Fruit fly (Drosophila melanogaster) whole organism, embryonic: ENCODE measurements around the gene CG8668.

ENCODE experiments used
- Adf1 ChIP-seq: fragments of 200-800 bp; sonication (Bioruptor generic); IDR thresholded peaks from 2 replicates; pipeline ENCODE4 v1.3.6; 2022; ENCODE audit warnings: missing biosample characterization, missing genetic modification characterization
- Atf3 ChIP-seq: fragments of 200-800 bp; sonication (Bioruptor generic); optimal IDR thresholded peaks from 3 replicates; lab custom pipeline; 2016; ENCODE audit warnings: missing biosample characterization, missing genetic modification characterization
- BtbVII ChIP-seq: fragments of 200-800 bp; sonication (Bioruptor generic); optimal IDR thresholded peaks from 3 replicates; lab custom pipeline; 2017; ENCODE audit warnings: missing biosample characterization, mild to moderate bottlenecking, missing genetic modification characterization
- CG12155 ChIP-seq: fragments of 200-800 bp; sonication (Bioruptor generic); optimal IDR thresholded peaks from 3 replicates; lab custom pipeline; 2016; ENCODE audit warnings: missing biosample characterization, missing genetic modification characterization
- CG12769 ChIP-seq: fragments of 200-800 bp; sonication (Bioruptor generic); optimal IDR thresholded peaks from 2 replicates; lab custom pipeline; 2019; ENCODE audit warnings: missing biosample characterization, mild to moderate bottlenecking, missing genetic modification characterization, moderate library complexity
- CG13424 ChIP-seq: fragments of 200-800 bp; sonication (Bioruptor generic); optimal IDR thresholded peaks from 2 replicates; lab custom pipeline; 2019; ENCODE audit warnings: missing biosample characterization, mild to moderate bottlenecking, missing genetic modification characterization, moderate library complexity
- CG13894 ChIP-seq: fragments of 200-800 bp; sonication (Bioruptor generic); optimal IDR thresholded peaks from 3 replicates; lab custom pipeline; 2018; ENCODE audit warnings: missing biosample characterization, mild to moderate bottlenecking, missing genetic modification characterization, moderate library complexity
- CG14667 ChIP-seq: fragments of 200-800 bp; sonication (Bioruptor generic); IDR thresholded peaks from 2 replicates; pipeline ENCODE4 v1.3.6; 2022; ENCODE audit warnings: missing biosample characterization, missing genetic modification characterization
- CG17186 ChIP-seq: fragments of 200-800 bp; sonication (Bioruptor generic); optimal IDR thresholded peaks from 3 replicates; lab custom pipeline; 2017; ENCODE audit warnings: missing biosample characterization, missing genetic modification reagents, missing genetic modification characterization
- CG17829 ChIP-seq: fragments of 200-800 bp; optimal IDR thresholded peaks from 2 replicates; lab custom pipeline; 2019; ENCODE audit warnings: missing biosample characterization, mild to moderate bottlenecking, missing genetic modification characterization, moderate library complexity
- CG18476 ChIP-seq: fragments of 200-800 bp; sonication (Bioruptor generic); optimal IDR thresholded peaks from 2 replicates; lab custom pipeline; 2016; ENCODE audit warnings: missing biosample characterization, mild to moderate bottlenecking, missing genetic modification characterization
- CG31388 ChIP-seq: fragments of 200-800 bp; sonication (Bioruptor generic); optimal IDR thresholded peaks from 2 replicates; lab custom pipeline; 2016; ENCODE audit warnings: missing biosample characterization, missing genetic modification characterization
- CG32532 ChIP-seq: fragments of 200-800 bp; sonication (Bioruptor generic); IDR thresholded peaks from 2 replicates; pipeline ENCODE4 v1.3.6; 2022; ENCODE audit warnings: missing biosample characterization, missing genetic modification characterization
- CG4617 ChIP-seq: fragments of 200-800 bp; sonication (Bioruptor generic); optimal IDR thresholded peaks from 3 replicates; lab custom pipeline; 2016; ENCODE audit warnings: missing biosample characterization, missing genetic modification characterization, borderline replicate concordance
- CG4854 ChIP-seq: fragments of 200-800 bp; sonication (Bioruptor generic); optimal IDR thresholded peaks from 2 replicates; lab custom pipeline; 2016; ENCODE audit warnings: missing biosample characterization, missing genetic modification characterization, inconsistent platforms
- CG6175 ChIP-seq: fragments of 200-800 bp; sonication (Bioruptor generic); IDR thresholded peaks from 3 replicates; pipeline ENCODE4 v1.3.6; 2022; ENCODE audit warnings: missing biosample characterization, missing genetic modification characterization
- CG6254 ChIP-seq: fragments of 200-800 bp; sonication (Bioruptor generic); optimal IDR thresholded peaks from 3 replicates; lab custom pipeline; 2017; ENCODE audit warnings: mild to moderate bottlenecking, missing biosample characterization, missing genetic modification reagents, missing genetic modification characterization
- CG8478 ChIP-seq: fragments of >200 bp; optimal IDR thresholded peaks from 2 replicates; lab custom pipeline; 2018
- D19B ChIP-seq: fragments of 200-800 bp; sonication (Bioruptor generic); optimal IDR thresholded peaks from 2 replicates; lab custom pipeline; 2017; ENCODE audit warnings: missing biosample characterization, mild to moderate bottlenecking, missing genetic modification characterization
- Deaf1 ChIP-seq: fragments of 200-800 bp; optimal IDR thresholded peaks from 3 replicates; lab custom pipeline; 2019; ENCODE audit warnings: missing biosample characterization, mild to moderate bottlenecking, missing genetic modification characterization, moderate library complexity
- Elba2 ChIP-seq: fragments of 200-800 bp; sonication (Bioruptor generic); optimal IDR thresholded peaks from 3 replicates; lab custom pipeline; 2016; ENCODE audit warnings: missing biosample characterization, missing genetic modification characterization
- Ets97D ChIP-seq: fragments of 200-800 bp; sonication (Bioruptor generic); optimal IDR thresholded peaks from 3 replicates; lab custom pipeline; 2016; ENCODE audit warnings: missing biosample characterization, missing genetic modification characterization
- GATAe ChIP-seq: fragments of 200-800 bp; sonication (Bioruptor generic); conservative IDR thresholded peaks from 2 replicates; pipeline ENCODE4 v1.3.6; 2022; ENCODE audit warnings: missing biosample characterization, missing genetic modification characterization
- H15 ChIP-seq: fragments of 200-800 bp; sonication (Bioruptor generic); IDR thresholded peaks from 3 replicates; pipeline ENCODE4 v1.3.6; 2022; ENCODE audit warnings: missing biosample characterization, missing genetic modification characterization
- H2.0 ChIP-seq: fragments of 200-800 bp; sonication (Bioruptor generic); IDR thresholded peaks from 2 replicates; pipeline ENCODE4 v1.3.6; 2022; ENCODE audit warnings: missing biosample characterization, missing genetic modification characterization
- Med ChIP-seq: fragments of 200-800 bp; sonication (Bioruptor generic); peaks from one replicate; lab custom pipeline; 2016; ENCODE audit warnings: missing biosample characterization, missing genetic modification characterization, mild to moderate bottlenecking, inconsistent platforms, moderate library complexity
- Rfx ChIP-seq: fragments of 200-800 bp; sonication (Bioruptor generic); IDR thresholded peaks from 2 replicates; pipeline ENCODE4 v1.3.6; 2022; ENCODE audit warnings: missing biosample characterization, missing genetic modification characterization
- Sox100B ChIP-seq: fragments of 200-800 bp; sonication (Bioruptor generic); optimal IDR thresholded peaks from 3 replicates; lab custom pipeline; 2018; ENCODE audit warnings: missing biosample characterization, mild to moderate bottlenecking, missing genetic modification characterization
- Xrp1 ChIP-seq: fragments of 200-800 bp; sonication (Bioruptor generic); IDR thresholded peaks from 2 replicates; pipeline ENCODE4 v1.3.6; 2022; ENCODE audit warnings: missing biosample characterization, missing genetic modification characterization
- ap ChIP-seq: fragments of 200-800 bp; sonication (Bioruptor generic); IDR thresholded peaks from 2 replicates; pipeline ENCODE4 v1.3.6; 2022; ENCODE audit warnings: missing biosample characterization, missing genetic modification characterization
- bbx ChIP-seq: fragments of 200-800 bp; sonication (Bioruptor generic); IDR thresholded peaks from 2 replicates; pipeline ENCODE4 v1.3.6; 2022; ENCODE audit warnings: missing biosample characterization, missing genetic modification characterization; ENCODE audit not compliant: partially characterized antibody
- cg ChIP-seq: fragments of 200-800 bp; sonication (Bioruptor generic); optimal IDR thresholded peaks from 3 replicates; lab custom pipeline; 2019; ENCODE audit warnings: missing biosample characterization, mild to moderate bottlenecking, missing genetic modification characterization, moderate library complexity
- chinmo ChIP-seq: fragments of 200-800 bp; sonication (Bioruptor generic); IDR thresholded peaks from 4 replicates; pipeline ENCODE4 v1.3.6; 2022; ENCODE audit warnings: missing biosample characterization, missing genetic modification characterization; ENCODE audit not compliant: partially characterized antibody
- chm ChIP-seq: fragments of 200-800 bp; sonication (Bioruptor generic); IDR thresholded peaks from 2 replicates; pipeline ENCODE4 v1.3.6; 2022; ENCODE audit warnings: missing biosample characterization, missing genetic modification characterization
- crol ChIP-seq: fragments of 200-800 bp; sonication (Bioruptor generic); IDR thresholded peaks from 2 replicates; pipeline ENCODE4 v1.3.6; 2022; ENCODE audit warnings: missing biosample characterization, missing genetic modification characterization
- cwo ChIP-seq: fragments of 200-800 bp; sonication (Bioruptor generic); optimal IDR thresholded peaks from 3 replicates; lab custom pipeline; 2017; ENCODE audit warnings: missing biosample characterization, missing genetic modification characterization, mild to moderate bottlenecking, moderate library complexity, missing genetic modification reagents
- ewg ChIP-seq: fragments of 200-800 bp; sonication (Bioruptor generic); optimal IDR thresholded peaks from 3 replicates; lab custom pipeline; 2017; ENCODE audit warnings: mild to moderate bottlenecking, missing biosample characterization, missing genetic modification reagents, missing genetic modification characterization
- fd102C ChIP-seq: fragments of 200-800 bp; sonication (Bioruptor generic); optimal IDR thresholded peaks from 2 replicates; lab custom pipeline; 2018; ENCODE audit warnings: missing biosample characterization, mild to moderate bottlenecking, missing genetic modification characterization, moderate library complexity
- hb ChIP-seq: fragments of 200-800 bp; sonication (Bioruptor generic); IDR thresholded peaks from 3 replicates; pipeline ENCODE4 v1.3.6; 2022; ENCODE audit warnings: missing biosample characterization, missing genetic modification characterization; ENCODE audit not compliant: partially characterized antibody
- hbn ChIP-seq: fragments of 200-800 bp; sonication (Bioruptor generic); IDR thresholded peaks from 2 replicates; pipeline ENCODE4 v1.3.6; 2022; ENCODE audit warnings: missing biosample characterization, missing genetic modification characterization; ENCODE audit not compliant: partially characterized antibody
- lov ChIP-seq, 2 experiments: fragments of 200-800 bp in 1 of 2; fragments of >200 bp in 1 of 2; sonication (Bioruptor generic) in 1 of 2; IDR thresholded peaks in 1 of 2; optimal IDR thresholded peaks in 1 of 2; 2 replicates in 1 of 2; 3 replicates in 1 of 2; pipeline versions ENCODE4 v1.3.6 to Lab custom; 2017 to 2022; ENCODE audit warnings: missing biosample characterization in 1 of 2, missing genetic modification characterization in 1 of 2
- mirr ChIP-seq: fragments of 200-800 bp; sonication (Bioruptor generic); optimal IDR thresholded peaks from 3 replicates; lab custom pipeline; 2018; ENCODE audit warnings: missing biosample characterization, mild to moderate bottlenecking, missing genetic modification characterization
- nerfin-2 ChIP-seq: fragments of 200-800 bp; sonication (Bioruptor generic); IDR thresholded peaks from 2 replicates; pipeline ENCODE4 v1.3.6; 2022; ENCODE audit warnings: missing biosample characterization, missing genetic modification characterization; ENCODE audit not compliant: partially characterized antibody
- rib ChIP-seq: fragments of 200-800 bp; sonication (Bioruptor generic); IDR thresholded peaks from 2 replicates; pipeline ENCODE4 v1.3.6; 2022; ENCODE audit warnings: missing biosample characterization, missing genetic modification characterization
- row ChIP-seq: fragments of 200-800 bp; sonication (Bioruptor generic); IDR thresholded peaks from 3 replicates; pipeline ENCODE4 v1.3.6; 2022; ENCODE audit warnings: missing biosample characterization, missing genetic modification characterization
- scrt ChIP-seq: fragments of 200-800 bp; sonication (Bioruptor generic); optimal IDR thresholded peaks from 2 replicates; lab custom pipeline; 2018; ENCODE audit warnings: missing biosample characterization, mild to moderate bottlenecking, missing genetic modification characterization, moderate library complexity
- sd ChIP-seq: fragments of 200-800 bp; sonication (Bioruptor generic); optimal IDR thresholded peaks from 3 replicates; lab custom pipeline; 2018; ENCODE audit warnings: missing biosample characterization, mild to moderate bottlenecking, missing genetic modification characterization, moderate library complexity
- vvl ChIP-seq: fragments of 200-800 bp; sonication (Bioruptor generic); IDR thresholded peaks from 2 replicates; pipeline ENCODE4 v1.3.6; 2022; ENCODE audit warnings: missing biosample characterization, missing genetic modification characterization
- z ChIP-seq: fragments of 200-800 bp; sonication (Bioruptor generic); IDR thresholded peaks from 3 replicates; pipeline ENCODE4 v1.3.6; 2022; ENCODE audit warnings: missing biosample characterization, missing genetic modification characterization
- zf30C ChIP-seq: fragments of 200-800 bp; sonication (Bioruptor generic); optimal IDR thresholded peaks from 3 replicates; lab custom pipeline; 2018; ENCODE audit warnings: missing biosample characterization, mild to moderate bottlenecking, missing genetic modification characterization

The CG8668 gene

dm6 chr2L:8170600-8171182 lies 43.9 kb downstream of the CG8668 start:
- TF ChIP-seq rib, result 0 out of 2 replicates have a peak, but pooled peaks have one; percentile 35
- no peak for TF ChIP-seq CG8478 (lab: Kevin White, UChicago)
- TF ChIP-seq CG13424 (tag; lab: Kevin White, UChicago), result no peak
- TF ChIP-seq Deaf1, result no peak
- TF ChIP-seq CG18476 (GFP tag; lab: Kevin White, UChicago), result no peak
- TF ChIP-seq CG14667 (GFP tag; lab: Robert Waterston, UW), result no peak
- peak; percentile 37 for TF ChIP-seq CG12769
- no peak for TF ChIP-seq Adf1
- peak; percentile 43; the same call in 1 of the 2 replicates for TF ChIP-seq CG32532 (GFP tag; lab: Robert Waterston, UW)
- TF ChIP-seq GATAe, result no peak
- TF ChIP-seq lov (optimal IDR thresholded peaks at IDR 0.05; lab: Kevin White, UChicago), result no peak
- no peak for TF ChIP-seq lov (GFP tag; IDR thresholded peaks at IDR 0.05; lab: Robert Waterston, UW)
- 0 out of 4 replicates have a peak, but pooled peaks have one; percentile 26 for TF ChIP-seq chinmo
- no peak for TF ChIP-seq D19B (GFP tag; lab: Kevin White, UChicago)
- peak; percentile 22 for TF ChIP-seq scrt (GFP tag; lab: Kevin White, UChicago)
- TF ChIP-seq fd102C (GFP tag; lab: Kevin White, UChicago), result no peak
- TF ChIP-seq CG31388 (GFP tag; lab: Kevin White, UChicago), result no peak
- peak; percentile 36 for TF ChIP-seq cg (GFP tag; lab: Kevin White, UChicago)
- TF ChIP-seq crol, result peak; percentile 83
- TF ChIP-seq CG4854, result no peak
- peak; percentile 42; the same call in 1 of the 2 replicates for TF ChIP-seq vvl
- TF ChIP-seq CG4617, result no peak
- TF ChIP-seq Elba2 (GFP tag; lab: Kevin White, UChicago), result no peak
- TF ChIP-seq CG17186, result no peak
- peak; percentile 50 for TF ChIP-seq Med (GFP tag; lab: Kevin White, UChicago)
- no peak for TF ChIP-seq H15
- no peak for TF ChIP-seq hb (GFP tag; lab: Robert Waterston, UW)
- no peak for TF ChIP-seq Sox100B (GFP tag; lab: Kevin White, UChicago)
- peak; percentile 30 for TF ChIP-seq mirr (GFP tag; lab: Kevin White, UChicago)
- TF ChIP-seq Rfx (GFP tag; lab: Robert Waterston, UW), result peak; percentile 19; the same call in 1 of the 2 replicates
- TF ChIP-seq z (GFP tag; lab: Robert Waterston, UW), result no peak
- no peak for TF ChIP-seq zf30C (GFP tag; lab: Kevin White, UChicago)
- no peak for TF ChIP-seq row (GFP tag; lab: Robert Waterston, UW)
- TF ChIP-seq H2.0, result no peak
- no peak for TF ChIP-seq CG6254 (GFP tag; lab: Kevin White, UChicago)
- no peak for TF ChIP-seq chm (GFP tag; lab: Robert Waterston, UW)
- TF ChIP-seq CG12155 (GFP tag; lab: Kevin White, UChicago), result no peak
- TF ChIP-seq BtbVII, result no peak
- no peak for TF ChIP-seq nerfin-2 (GFP tag; lab: Robert Waterston, UW)
- no peak for TF ChIP-seq bbx (GFP tag; lab: Robert Waterston, UW)
- no peak for TF ChIP-seq ewg (GFP tag; lab: Kevin White, UChicago)
- TF ChIP-seq Ets97D (GFP tag; lab: Kevin White, UChicago), result no peak
- TF ChIP-seq CG6175 (GFP tag; lab: Robert Waterston, UW), result no peak
- TF ChIP-seq CG17829 (tag; lab: Kevin White, UChicago), result no peak
- TF ChIP-seq CG13894 (tag; lab: Kevin White, UChicago), result peak; percentile 93
- TF ChIP-seq cwo, result peak; percentile 49
- no peak for TF ChIP-seq Atf3
- TF ChIP-seq hbn (GFP tag; lab: Robert Waterston, UW), result no peak
- no peak for TF ChIP-seq Xrp1 (GFP tag; lab: Robert Waterston, UW)
- TF ChIP-seq sd, result peak; percentile 93
- TF ChIP-seq ap (GFP tag; lab: Robert Waterston, UW), result no peak
